Fruit fly (Drosophila melanogaster): ENCODE results near the gene CG14441.
A peak's percentile ranks its signal among the peaks of the same experiment; 100 is the strongest.

CG14441 gene

DNA sequence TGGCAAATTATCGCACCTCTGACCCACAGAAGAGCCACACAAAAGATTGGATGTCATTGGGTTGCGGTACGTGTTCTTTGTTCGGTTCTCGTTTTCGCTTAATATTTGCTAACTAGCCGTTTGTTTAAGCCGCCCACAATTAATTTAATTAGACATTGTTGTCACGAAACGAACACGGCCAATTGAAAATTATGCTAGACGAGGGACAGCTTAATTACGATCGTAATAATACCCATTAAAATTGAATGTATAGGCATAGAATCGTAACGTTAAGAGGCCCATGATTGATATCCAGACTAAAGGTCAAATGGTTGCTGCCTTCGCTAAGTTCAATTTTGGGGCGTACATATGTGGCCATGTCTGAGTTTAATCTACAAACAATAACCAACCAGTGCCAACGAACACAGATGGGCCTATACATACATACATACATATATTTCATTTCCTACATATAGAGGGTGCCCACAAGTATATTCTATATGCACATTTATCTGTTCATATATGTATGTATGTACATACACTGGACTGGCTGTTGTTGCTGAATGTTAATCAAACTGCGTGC, 29.4 kb downstream of the CG14441 start:
- TF ChIP-seq wor (GFP tag; IDR thresholded peaks at IDR 0.05) (0 out of 2 replicates have a peak, but pooled peaks have one; percentile 13), Hr78 (GFP tag; optimal IDR thresholded peaks at IDR 0.05) (peak in 1 of 2 experiments; percentile 100), CG13894 (tag; optimal IDR thresholded peaks at IDR 0.05) (peak; percentile 25), Atf-2 (GFP tag; optimal IDR thresholded peaks at IDR 0.05) (no peak), pita (GFP tag; optimal IDR thresholded peaks at IDR 0.05) (peak; percentile 19), NC2β (GFP tag; optimal IDR thresholded peaks at IDR 0.05) (no peak), tll (GFP tag; optimal IDR thresholded peaks at IDR 0.05) (peak; percentile 13 to 27), Ets65A (GFP tag) (peak; percentile 67), lab (GFP tag; optimal IDR thresholded peaks at IDR 0.05) (no peak), CoRest (tag; optimal IDR thresholded peaks at IDR 0.05) (no peak), CG8290 (GFP tag; optimal IDR thresholded peaks at IDR 0.05) (peak; percentile 100), CG8290 (tag; optimal IDR thresholded peaks at IDR 0.05) (no peak), CG6791 (GFP tag; IDR thresholded peaks at IDR 0.05; ENCODE audit: partially characterized antibody) (peak; percentile 80), Lpt (GFP tag; optimal IDR thresholded peaks at IDR 0.05) (no peak), CG10274 (GFP tag; optimal IDR thresholded peaks at IDR 0.05) (no peak), CG30020 (tag; optimal IDR thresholded peaks at IDR 0.05) (no peak), chn (GFP tag; optimal IDR thresholded peaks at IDR 0.05) (no peak), CG17829 (tag; optimal IDR thresholded peaks at IDR 0.05) (no peak), sens (GFP tag) (peak; percentile 42), stwl (tag; optimal IDR thresholded peaks at IDR 0.05) (peak; percentile 18), CG8281 (tag; optimal IDR thresholded peaks at IDR 0.05) (no peak), CG17385 (GFP tag; optimal IDR thresholded peaks at IDR 0.05) (no peak), stc (GFP tag; IDR thresholded peaks at IDR 0.05) (no peak), Mes4 (GFP tag; optimal IDR thresholded peaks at IDR 0.05) (no peak), CTCF (GFP tag; optimal IDR thresholded peaks at IDR 0.05) (peak; percentile 61), Med (GFP tag) (peak; percentile 50)

DNA sequence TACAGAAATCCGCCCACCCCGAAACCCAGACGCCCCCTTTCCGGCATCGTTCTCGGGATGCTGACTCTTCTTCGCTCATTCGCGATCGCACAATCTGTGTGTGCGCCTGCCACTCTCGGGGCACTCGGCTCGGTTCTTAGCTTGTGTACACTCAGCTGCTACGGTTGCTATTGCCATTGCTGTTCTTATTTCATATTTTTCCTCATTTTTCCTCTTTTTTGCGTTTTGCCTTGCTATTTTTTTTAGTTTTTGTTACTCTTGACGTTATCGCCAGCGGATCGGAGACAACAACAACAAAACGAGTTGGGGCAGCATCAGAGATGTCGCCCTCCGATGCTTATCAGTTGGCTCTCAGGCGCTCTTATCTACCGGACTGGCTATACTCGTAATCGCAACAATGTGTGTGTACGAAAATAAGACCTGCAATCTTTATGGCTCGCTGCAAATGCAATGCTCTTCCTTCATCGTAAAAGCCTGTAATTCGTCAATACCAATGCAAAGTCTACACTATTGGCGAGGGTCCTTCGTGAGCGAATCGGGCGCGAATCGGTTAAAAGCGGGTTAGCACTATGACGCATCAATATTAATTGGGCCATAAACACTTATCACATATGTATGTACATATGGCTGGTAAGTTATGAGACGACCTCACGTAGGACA, 31.4 kb downstream of the CG14441 start:
- TF ChIP-seq Deaf1 (tag; optimal IDR thresholded peaks at IDR 0.05) (peak; percentile 55), CG16779 (GFP tag; IDR thresholded peaks at IDR 0.05) (no peak), bsh (GFP tag; optimal IDR thresholded peaks at IDR 0.05) (peak in 1 of 2 experiments; percentile 74), Optix (GFP tag; IDR thresholded peaks at IDR 0.05) (no peak), Trl (optimal IDR thresholded peaks at IDR 0.05) (peak in 1 of 2 experiments; percentile 12), Trl (GFP tag; optimal IDR thresholded peaks at IDR 0.05) (no peak), CG34376 (GFP tag; optimal IDR thresholded peaks at IDR 0.05) (peak; percentile 15), Drgx (GFP tag; IDR thresholded peaks at IDR 0.05) (peak; percentile 82), CG10543 (GFP tag; optimal IDR thresholded peaks at IDR 0.05) (peak; percentile 23), CG15479 (GFP tag; optimal IDR thresholded peaks at IDR 0.05) (peak; percentile 30), stc (GFP tag; IDR thresholded peaks at IDR 0.05) (no peak), CG6175 (GFP tag; IDR thresholded peaks at IDR 0.05) (peak; percentile 72; the same call in 2 of the 3 replicates), CG16863 (GFP tag; optimal IDR thresholded peaks at IDR 0.05) (no peak), nom (GFP tag; optimal IDR thresholded peaks at IDR 0.05) (peak; percentile 75)

All from whole organism, embryonic.